Fruit fly (Drosophila melanogaster) whole organism, embryonic: ENCODE measurements around the gene Ugt35E2.

Experiments used
- CG11247 ChIP-seq: fragments of 200-800 bp; sonication (Bioruptor generic); IDR thresholded peaks from 2 replicates; pipeline ENCODE4 v1.3.6; 2022; ENCODE audit warnings: missing biosample characterization, missing genetic modification characterization
- CG11560 ChIP-seq: fragments of 200-800 bp; sonication (Bioruptor generic); IDR thresholded peaks from 3 replicates; pipeline ENCODE4 v1.3.6; 2022; ENCODE audit warnings: missing biosample characterization, missing genetic modification characterization
- CG12299 ChIP-seq: fragments of 200-800 bp; sonication (Bioruptor generic); optimal IDR thresholded peaks from 2 replicates; lab custom pipeline; 2018; ENCODE audit warnings: missing biosample characterization, mild to moderate bottlenecking, missing genetic modification characterization
- CG12769 ChIP-seq: fragments of 200-800 bp; sonication (Bioruptor generic); optimal IDR thresholded peaks from 2 replicates; lab custom pipeline; 2019; ENCODE audit warnings: missing biosample characterization, mild to moderate bottlenecking, missing genetic modification characterization, moderate library complexity
- CG13894 ChIP-seq: fragments of 200-800 bp; sonication (Bioruptor generic); optimal IDR thresholded peaks from 3 replicates; lab custom pipeline; 2018; ENCODE audit warnings: missing biosample characterization, mild to moderate bottlenecking, missing genetic modification characterization, moderate library complexity
- CG14014 ChIP-seq: fragments of 200-800 bp; sonication (Bioruptor generic); IDR thresholded peaks from 2 replicates; pipeline ENCODE4 v1.3.6; 2022; ENCODE audit warnings: missing biosample characterization, missing genetic modification characterization
- CG15514 ChIP-seq: fragments of 200-800 bp; sonication (Bioruptor generic); optimal IDR thresholded peaks from 3 replicates; lab custom pipeline; 2017; ENCODE audit warnings: missing biosample characterization, missing genetic modification characterization, mild to moderate bottlenecking, moderate library complexity, missing genetic modification reagents
- CG16779 ChIP-seq: fragments of 200-800 bp; sonication (Bioruptor generic); IDR thresholded peaks from 2 replicates; pipeline ENCODE4 v1.3.6; 2022; ENCODE audit warnings: missing biosample characterization, missing genetic modification characterization
- CG18262 ChIP-seq: fragments of 200-800 bp; optimal IDR thresholded peaks from 3 replicates; lab custom pipeline; 2019; ENCODE audit warnings: missing biosample characterization, mild to moderate bottlenecking, missing genetic modification characterization, moderate library complexity
- CG18599 ChIP-seq: fragments of 200-800 bp; sonication (Bioruptor generic); optimal IDR thresholded peaks from 3 replicates; lab custom pipeline; 2017; ENCODE audit warnings: missing biosample characterization, missing genetic modification characterization, mild to moderate bottlenecking, moderate library complexity, missing genetic modification reagents
- CG34376 ChIP-seq: fragments of 200-800 bp; sonication (Bioruptor generic); optimal IDR thresholded peaks from 2 replicates; lab custom pipeline; 2018; ENCODE audit warnings: missing biosample characterization, mild to moderate bottlenecking, missing genetic modification characterization
- CG34422 ChIP-seq: fragments of 200-800 bp; sonication (Bioruptor generic); IDR thresholded peaks from 3 replicates; pipeline ENCODE4 v1.3.6; 2022; ENCODE audit warnings: missing biosample characterization, missing genetic modification characterization
- CG5180 ChIP-seq: fragments of 200-800 bp; sonication (Bioruptor generic); optimal IDR thresholded peaks from 3 replicates; lab custom pipeline; 2017; ENCODE audit warnings: missing biosample characterization, missing genetic modification characterization, mild to moderate bottlenecking, moderate library complexity, missing genetic modification reagents
- CG6813 ChIP-seq: fragments of 200-800 bp; sonication (Bioruptor generic); optimal IDR thresholded peaks from 2 replicates; lab custom pipeline; 2017; ENCODE audit warnings: missing biosample characterization, missing genetic modification characterization, mild to moderate bottlenecking, moderate library complexity, missing genetic modification reagents
- CG7839 ChIP-seq: fragments of 200-800 bp; sonication (Bioruptor generic); optimal IDR thresholded peaks from 3 replicates; lab custom pipeline; 2018; ENCODE audit warnings: missing biosample characterization, mild to moderate bottlenecking, missing genetic modification characterization, moderate library complexity
- CG8359 ChIP-seq: fragments of 200-800 bp; sonication (Bioruptor generic); optimal IDR thresholded peaks from 2 replicates; lab custom pipeline; 2017; ENCODE audit warnings: missing biosample characterization, mild to moderate bottlenecking, missing genetic modification characterization, borderline replicate concordance
- Dad ChIP-seq: fragments of 200-800 bp; sonication (Bioruptor generic); optimal IDR thresholded peaks from 3 replicates; lab custom pipeline; 2016; ENCODE audit warnings: missing biosample characterization, missing genetic modification characterization
- Deaf1 ChIP-seq: fragments of 200-800 bp; optimal IDR thresholded peaks from 3 replicates; lab custom pipeline; 2019; ENCODE audit warnings: missing biosample characterization, mild to moderate bottlenecking, missing genetic modification characterization, moderate library complexity
- Fer2 ChIP-seq: fragments of 200-800 bp; sonication (Bioruptor generic); optimal IDR thresholded peaks from 2 replicates; lab custom pipeline; 2018; ENCODE audit warnings: missing biosample characterization, mild to moderate bottlenecking, missing genetic modification characterization, moderate library complexity
- HLH4C ChIP-seq: fragments of 200-800 bp; sonication (Bioruptor generic); IDR thresholded peaks from 3 replicates; pipeline ENCODE4 v1.3.6; 2022; ENCODE audit warnings: missing biosample characterization, missing genetic modification characterization; ENCODE audit not compliant: partially characterized antibody
- HmgD ChIP-seq: fragments of 200-800 bp; sonication (Bioruptor generic); optimal IDR thresholded peaks from 3 replicates; lab custom pipeline; 2016; ENCODE audit warnings: missing biosample characterization, missing genetic modification characterization
- Hmr ChIP-seq: fragments of 200-800 bp; sonication (Bioruptor generic); optimal IDR thresholded peaks from 3 replicates; lab custom pipeline; 2017; ENCODE audit warnings: mild to moderate bottlenecking, missing biosample characterization, missing genetic modification reagents, missing genetic modification characterization
- MBD-R2 ChIP-seq: fragments of 200-800 bp; sonication (Bioruptor generic); IDR thresholded peaks from 2 replicates; pipeline ENCODE4 v1.3.6; 2022; ENCODE audit warnings: missing biosample characterization, missing genetic modification characterization
- NFAT ChIP-seq: fragments of 200-800 bp; sonication (Bioruptor generic); IDR thresholded peaks from 2 replicates; pipeline ENCODE4 v1.3.6; 2022; ENCODE audit warnings: missing biosample characterization, missing genetic modification characterization
- Pdp1 ChIP-seq, 2 experiments: fragments of 200-800 bp; sonication (Bioruptor generic); optimal IDR thresholded peaks; 3 replicates each; lab custom pipeline; 2016; ENCODE audit warnings: missing biosample characterization in 2 of 2, missing genetic modification characterization in 2 of 2, mild to moderate bottlenecking in 1 of 2, moderate library complexity in 1 of 2
- Six4 ChIP-seq: fragments of 200-800 bp; sonication (Bioruptor generic); optimal IDR thresholded peaks from 2 replicates; lab custom pipeline; 2016; ENCODE audit warnings: missing biosample characterization, missing genetic modification characterization
- Taf1 ChIP-seq: fragments of 200-800 bp; sonication (Bioruptor generic); IDR thresholded peaks from 2 replicates; pipeline ENCODE4 v1.3.6; 2022; ENCODE audit warnings: missing biosample characterization, missing genetic modification characterization
- YL-1 ChIP-seq: fragments of 200-800 bp; sonication (Bioruptor generic); optimal IDR thresholded peaks from 3 replicates; lab custom pipeline; 2017; ENCODE audit warnings: missing biosample characterization, mild to moderate bottlenecking, missing genetic modification characterization
- ase ChIP-seq: fragments of 200-800 bp; sonication (Bioruptor generic); IDR thresholded peaks from 3 replicates; pipeline ENCODE4 v1.3.6; 2022; ENCODE audit warnings: missing biosample characterization, missing genetic modification characterization
- bsh ChIP-seq, 2 experiments: fragments of 200-800 bp; sonication (Bioruptor generic); optimal IDR thresholded peaks; 2 replicates each; lab custom pipeline; 2017 to 2018; ENCODE audit warnings: mild to moderate bottlenecking in 2 of 2, missing biosample characterization in 2 of 2, missing genetic modification characterization in 2 of 2, moderate library complexity in 1 of 2
- caup ChIP-seq: fragments of 200-800 bp; sonication (Bioruptor generic); optimal IDR thresholded peaks from 3 replicates; lab custom pipeline; 2017; ENCODE audit warnings: missing biosample characterization, mild to moderate bottlenecking, missing genetic modification characterization, moderate library complexity; ENCODE audit not compliant: severe bottlenecking
- chinmo ChIP-seq: fragments of 200-800 bp; sonication (Bioruptor generic); IDR thresholded peaks from 4 replicates; pipeline ENCODE4 v1.3.6; 2022; ENCODE audit warnings: missing biosample characterization, missing genetic modification characterization; ENCODE audit not compliant: partially characterized antibody
- crol ChIP-seq: fragments of 200-800 bp; sonication (Bioruptor generic); IDR thresholded peaks from 2 replicates; pipeline ENCODE4 v1.3.6; 2022; ENCODE audit warnings: missing biosample characterization, missing genetic modification characterization
- cwo ChIP-seq: fragments of 200-800 bp; sonication (Bioruptor generic); optimal IDR thresholded peaks from 3 replicates; lab custom pipeline; 2017; ENCODE audit warnings: missing biosample characterization, missing genetic modification characterization, mild to moderate bottlenecking, moderate library complexity, missing genetic modification reagents
- dan ChIP-seq: fragments of 200-800 bp; sonication (Bioruptor generic); IDR thresholded peaks from 2 replicates; pipeline ENCODE4 v1.3.6; 2022; ENCODE audit warnings: missing biosample characterization, missing genetic modification characterization
- dm ChIP-seq: fragments of 200-800 bp; sonication (Bioruptor generic); optimal IDR thresholded peaks from 3 replicates; lab custom pipeline; 2016; ENCODE audit warnings: missing biosample characterization, missing genetic modification characterization
- dpn ChIP-seq, 2 experiments: fragments of 200-800 bp; sonication (Bioruptor generic); optimal IDR thresholded peaks; 3 replicates each; lab custom pipeline; 2016; ENCODE audit warnings: missing biosample characterization in 2 of 2, missing genetic modification characterization in 2 of 2
- gro ChIP-seq: fragments of 200-800 bp; sonication (Bioruptor generic); optimal IDR thresholded peaks from 2 replicates; lab custom pipeline; 2016; ENCODE audit warnings: missing biosample characterization, missing genetic modification characterization
- her ChIP-seq: fragments of 200-800 bp; sonication (Bioruptor generic); optimal IDR thresholded peaks from 2 replicates; lab custom pipeline; 2016; ENCODE audit warnings: missing biosample characterization, missing genetic modification characterization
- otp ChIP-seq: fragments of 200-800 bp; sonication (Bioruptor generic); IDR thresholded peaks from 3 replicates; pipeline ENCODE4, ENCODE4 v1.3.6; 2022; ENCODE audit warnings: missing biosample characterization, missing genetic modification characterization
- pum ChIP-seq: fragments of 200-800 bp; sonication (Bioruptor generic); optimal IDR thresholded peaks from 2 replicates; lab custom pipeline; 2016; ENCODE audit warnings: missing biosample characterization, missing genetic modification characterization
- pzg ChIP-seq: fragments of 200-800 bp; sonication (Bioruptor generic); optimal IDR thresholded peaks from 3 replicates; lab custom pipeline; 2018; ENCODE audit warnings: missing biosample characterization, mild to moderate bottlenecking, missing genetic modification characterization, moderate library complexity
- sens ChIP-seq: fragments of 200-800 bp; sonication (Bioruptor generic); peaks from one replicate; lab custom pipeline; 2016; ENCODE audit warnings: missing biosample characterization, missing genetic modification characterization
- slbo ChIP-seq: fragments of 200-800 bp; sonication (Bioruptor generic); IDR thresholded peaks from 2 replicates; pipeline ENCODE4 v1.3.6; 2022; ENCODE audit warnings: missing biosample characterization, missing genetic modification characterization
- unpg ChIP-seq: fragments of 200-800 bp; sonication (Bioruptor generic); optimal IDR thresholded peaks from 3 replicates; lab custom pipeline; 2018; ENCODE audit warnings: missing biosample characterization, mild to moderate bottlenecking, missing genetic modification characterization, moderate library complexity
- usp ChIP-seq: fragments of >200 bp; optimal IDR thresholded peaks from 2 replicates; lab custom pipeline; 2017; ENCODE audit warnings: missing biosample characterization, missing genetic modification characterization
- zf30C ChIP-seq: fragments of 200-800 bp; sonication (Bioruptor generic); optimal IDR thresholded peaks from 3 replicates; lab custom pipeline; 2018; ENCODE audit warnings: missing biosample characterization, mild to moderate bottlenecking, missing genetic modification characterization

The Ugt35E2 gene

DNA sequence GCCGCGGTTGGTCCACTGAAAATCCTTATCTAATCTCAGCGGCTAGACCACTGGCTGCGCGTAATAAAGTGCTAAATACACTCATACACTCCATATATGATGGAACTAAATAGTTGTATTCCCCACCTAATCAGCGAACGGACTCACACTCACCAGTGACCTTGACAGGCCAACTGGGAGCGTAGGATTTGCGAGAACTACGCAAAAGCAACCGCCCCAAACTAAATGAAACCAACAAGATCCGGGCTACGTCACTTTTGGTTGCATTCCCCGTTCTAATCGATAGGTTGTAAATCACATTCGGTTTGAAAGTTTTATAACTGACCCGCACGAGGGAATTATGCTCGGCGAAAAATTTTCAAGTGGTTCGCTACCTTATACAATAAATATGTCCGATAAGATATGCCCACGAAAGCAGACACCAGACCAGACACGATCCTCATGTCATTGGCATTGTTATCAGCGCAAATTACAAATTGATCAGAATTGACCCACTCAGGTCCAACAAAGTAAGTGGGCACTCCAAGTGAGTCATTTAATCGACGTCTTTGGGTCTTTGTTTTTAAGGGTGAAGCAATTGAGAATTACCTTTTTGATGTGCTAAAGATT lies 31.6 kb upstream of the Ugt35E2 start (continued):
- TF ChIP-seq Six4 (GFP tag; lab: Kevin White, UChicago) = no peak
- TF ChIP-seq CG12299 (tag; lab: Kevin White, UChicago) = no peak
- TF ChIP-seq CG18599 = no peak
- no peak for TF ChIP-seq ase
- no peak for TF ChIP-seq unpg (GFP tag; lab: Kevin White, UChicago)
- TF ChIP-seq Taf1 (GFP tag; lab: Robert Waterston, UW) = no peak
- no peak for TF ChIP-seq CG13894 (tag; lab: Kevin White, UChicago)
- TF ChIP-seq Deaf1 (tag; lab: Kevin White, UChicago) = peak; percentile 23
- TF ChIP-seq NFAT = no peak
- TF ChIP-seq Dad (GFP tag; lab: Kevin White, UChicago) = no peak
- 0 out of 2 replicates have a peak, but pooled peaks have one; percentile 29 for TF ChIP-seq CG11247 (GFP tag; lab: Robert Waterston, UW)

dm6 chr3R:11198062-11198472 lies 30.3 kb upstream of the Ugt35E2 start:
- no peak for TF ChIP-seq CG6813 (GFP tag; lab: Kevin White, UChicago)
- no peak for TF ChIP-seq CG8359 (GFP tag; lab: Kevin White, UChicago)
- peak; percentile 36 for TF ChIP-seq CG34376 (GFP tag; lab: Kevin White, UChicago)
- TF ChIP-seq CG34422 (GFP tag; lab: Robert Waterston, UW) = peak; percentile 41; the same call in 1 of the 3 replicates
- TF ChIP-seq sens (GFP tag; lab: Kevin White, UChicago) = peak; percentile 56
- no peak for TF ChIP-seq bsh (GFP tag; optimal IDR thresholded peaks at IDR 0.05; lab: Kevin White, UChicago)
- TF ChIP-seq dan (GFP tag; lab: Robert Waterston, UW) = no peak
- TF ChIP-seq dpn (GFP tag; optimal IDR thresholded peaks at IDR 0.05; lab: Kevin White, UChicago) = peak; percentile 19 to 27
- TF ChIP-seq CG16779 = 0 out of 2 replicates have a peak, but pooled peaks have one; percentile 14
- TF ChIP-seq CG7839 (tag; lab: Kevin White, UChicago) = peak; percentile 34
- TF ChIP-seq otp (GFP tag; lab: Robert Waterston, UW) = 0 out of 3 replicates have a peak, but pooled peaks have one; percentile 8
- peak; percentile 60; the same call in 1 of the 2 replicates for TF ChIP-seq NFAT
- TF ChIP-seq slbo = peak; percentile 39
- TF ChIP-seq CG11560 (tag; lab: Robert Waterston, UW) = no peak
- peak; percentile 3 for TF ChIP-seq HmgD (GFP tag; lab: Kevin White, UChicago)
- peak; percentile 92 for TF ChIP-seq CG18262
- TF ChIP-seq chinmo (GFP tag; lab: Robert Waterston, UW) = peak; percentile 87; the same call in 1 of the 4 replicates
- no peak for TF ChIP-seq YL-1 (GFP tag; lab: Kevin White, UChicago)
- TF ChIP-seq caup (GFP tag; lab: Kevin White, UChicago) = peak; percentile 38
- TF ChIP-seq pzg = no peak
- no peak for TF ChIP-seq usp
- TF ChIP-seq Pdp1 (GFP tag; optimal IDR thresholded peaks at IDR 0.05; lab: Kevin White, UChicago) = peak in 1 of 2 experiments; percentile 92
- peak; percentile 79 for TF ChIP-seq cwo
- TF ChIP-seq gro (GFP tag; lab: Kevin White, UChicago) = peak; percentile 18
- no peak for TF ChIP-seq zf30C (GFP tag; lab: Kevin White, UChicago)
- TF ChIP-seq Hmr (GFP tag; lab: Kevin White, UChicago) = peak; percentile 17
- TF ChIP-seq crol (GFP tag; lab: Robert Waterston, UW) = peak; percentile 99
- TF ChIP-seq CG14014 (GFP tag; lab: Robert Waterston, UW) = peak; percentile 46; the same call in 1 of the 2 replicates
- TF ChIP-seq CG5180 (GFP tag; lab: Kevin White, UChicago) = peak; percentile 97
- no peak for TF ChIP-seq Taf1 (GFP tag; lab: Robert Waterston, UW)
- peak; percentile 67 for TF ChIP-seq dm (GFP tag; lab: Kevin White, UChicago)
- no peak for TF ChIP-seq Fer2
- TF ChIP-seq HLH4C (GFP tag; lab: Robert Waterston, UW) = 0 out of 3 replicates have a peak, but pooled peaks have one; percentile 12
- peak; percentile 67 for TF ChIP-seq CG12769
- TF ChIP-seq CG15514 (GFP tag; lab: Kevin White, UChicago) = peak; percentile 11
- TF ChIP-seq MBD-R2 (GFP tag; lab: Robert Waterston, UW) = peak; percentile 21; the same call in 1 of the 2 replicates
- no peak for TF ChIP-seq Deaf1 (tag; lab: Kevin White, UChicago)
- no peak for TF ChIP-seq pum
- TF ChIP-seq her (GFP tag; lab: Kevin White, UChicago) = no peak
